Worm (Caenorhabditis elegans): ENCODE results near the gene asna-1.

Gene asna-1

DNA sequence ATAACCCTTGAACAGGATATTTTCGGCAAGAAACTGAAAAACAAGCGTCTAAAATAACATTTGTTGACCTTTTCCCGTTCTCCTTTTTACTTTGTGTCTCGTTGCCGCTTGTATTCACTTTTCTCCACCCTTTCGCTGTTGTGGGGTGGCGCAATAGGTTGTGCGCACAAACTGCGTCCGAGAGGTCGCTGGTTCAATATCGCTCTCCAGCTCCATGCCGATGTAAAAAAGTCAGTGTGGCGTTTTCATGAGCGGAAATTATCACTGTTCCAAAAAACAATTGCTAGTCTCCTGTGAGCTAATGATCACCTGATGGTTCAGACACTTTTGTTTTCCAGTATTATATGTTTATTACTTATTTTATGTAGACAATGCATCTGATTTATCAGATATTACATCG lies 42.7 kb downstream of the asna-1 start (continued):
- peak; percentile 74; the same call in 1 of the 2 replicates for TF ChIP-seq ceh-44 (GFP tag; IDR thresholded peaks at IDR 0.05)
- no peak for TF ChIP-seq unc-39 (tag; optimal IDR thresholded peaks at IDR 0.05)
- TF ChIP-seq nhr-25 (tag; optimal IDR thresholded peaks at IDR 0.05; ENCODE audit: borderline replicate concordance, insufficient read depth), result peak; percentile 54
- peak; percentile 88; the same call in 1 of the 2 replicates for TF ChIP-seq Y75B8A.6 (GFP tag; IDR thresholded peaks at IDR 0.05)
- no peak for TF ChIP-seq aly-2 (tag; optimal IDR thresholded peaks at IDR 0.05)
- TF ChIP-seq php-3 (GFP tag; IDR thresholded peaks at IDR 0.05), result no peak; the same call in 1 of the 2 replicates
- no peak for TF ChIP-seq nhr-10 (tag; optimal IDR thresholded peaks at IDR 0.05)
- no peak for TF ChIP-seq fos-1 (tag; optimal IDR thresholded peaks at IDR 0.05)
- TF ChIP-seq mxl-3 (GFP tag; optimal IDR thresholded peaks at IDR 0.05), result peak; percentile 75
- TF ChIP-seq daf-16 (GFP tag; optimal IDR thresholded peaks at IDR 0.05), result peak; percentile 78 to 89
- no peak for TF ChIP-seq daf-16 (tag; optimal IDR thresholded peaks at IDR 0.05)
- peak; percentile 21; the same call in 1 of the 2 replicates for TF ChIP-seq Y105C5A.15 (GFP tag; IDR thresholded peaks at IDR 0.05)
- peak; percentile 46 for TF ChIP-seq ztf-7 (tag; optimal IDR thresholded peaks at IDR 0.05)
- TF ChIP-seq Y5F2A.4 (GFP tag; optimal IDR thresholded peaks at IDR 0.05), result peak; percentile 77
- 0 out of 2 replicates have a peak, but pooled peaks have one; percentile 57 for TF ChIP-seq mxl-2 (GFP tag; conservative IDR thresholded peaks at IDR 0.05)
- TF ChIP-seq zip-11 (GFP tag; IDR thresholded peaks at IDR 0.05), result no peak
- TF ChIP-seq dmd-8 (GFP tag; IDR thresholded peaks at IDR 0.05), result peak; percentile 78; the same call in 1 of the 2 replicates
- peak; percentile 88 for TF ChIP-seq vab-7 (GFP tag; IDR thresholded peaks at IDR 0.05)
- peak; percentile 82 for TF ChIP-seq pha-4 (GFP tag; IDR thresholded peaks at IDR 0.05)
- no peak for TF ChIP-seq pha-4 (tag; optimal IDR thresholded peaks at IDR 0.05)
- TF ChIP-seq snpc-4 (tag; optimal IDR thresholded peaks at IDR 0.05), result no peak
- peak; percentile 78 for TF ChIP-seq daf-19 (GFP tag; conservative IDR thresholded peaks at IDR 0.05)
- TF ChIP-seq dmd-6 (GFP tag; IDR thresholded peaks at IDR 0.05), result peak; percentile 80
- peak; percentile 71; the same call in 1 of the 2 replicates for TF ChIP-seq F26F4.8 (GFP tag; conservative IDR thresholded peaks at IDR 0.05)
- TF ChIP-seq set-16 (GFP tag; IDR thresholded peaks at IDR 0.05), result no peak
- TF ChIP-seq hif-1 (tag; optimal IDR thresholded peaks at IDR 0.05), result peak; percentile 25 to 67
- TF ChIP-seq lsy-2 (tag; optimal IDR thresholded peaks at IDR 0.05), result peak in 1 of 2 experiments; percentile 74
- TF ChIP-seq nhr-28 (tag; optimal IDR thresholded peaks at IDR 0.05), result peak; percentile 47
- peak; percentile 50 for TF ChIP-seq F37D6.2 (tag; optimal IDR thresholded peaks at IDR 0.05)
- TF ChIP-seq T20F7.1 (GFP tag; optimal IDR thresholded peaks at IDR 0.05), result peak; percentile 77
- peak; percentile 88 for TF ChIP-seq rbr-2 (tag; optimal IDR thresholded peaks at IDR 0.05)
- TF ChIP-seq spr-1 (tag; optimal IDR thresholded peaks at IDR 0.05), result peak; percentile 73

DNA sequence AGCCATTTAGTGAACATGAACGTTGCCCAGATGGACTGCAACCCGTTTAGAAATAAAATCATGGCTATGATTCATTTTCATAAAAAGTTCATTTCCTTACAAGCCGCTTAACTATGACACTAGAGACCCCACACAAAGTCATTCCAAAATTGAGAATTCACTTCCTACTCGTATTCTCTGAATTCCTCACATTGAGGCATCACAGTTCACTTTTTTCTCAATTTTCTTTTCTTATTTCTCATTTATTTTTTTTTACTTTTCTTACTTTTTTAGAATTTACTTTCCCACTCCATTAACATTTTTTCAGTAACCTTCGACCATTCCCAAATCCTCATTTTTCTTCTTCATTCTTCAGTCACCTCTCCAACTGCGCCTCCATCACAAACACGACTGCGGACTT lies 49.5 kb downstream of the asna-1 start, which contains the start of gene dhrr-1:
Gene dhrr-1, plus strand, starts transcription at position 301 of the 400 bp plus-strand sequence.
- TF ChIP-seq zfp-3 (GFP tag; conservative IDR thresholded peaks at IDR 0.05), result no peak
- TF ChIP-seq lin-15B (tag; optimal IDR thresholded peaks at IDR 0.05), result no peak
- TF ChIP-seq zip-2 (tag; optimal IDR thresholded peaks at IDR 0.05), result no peak

All from whole organism, L4 larva.